Worm (Caenorhabditis elegans): ENCODE measurements around the gene flp-4.

flp-4 gene

ce11 chrII:10044961-10045360 lies 3.7 kb upstream of the flp-4 start, which contains the start of the genes F52H3.11 and bath-38:
F52H3.11 (minus strand) TSS chrII:10045163.
bath-38 (minus strand) TSS chrII:10045270.
- peak; percentile 91 for TF ChIP-seq aha-1 (tag)
- no peak for TF ChIP-seq arid-1 (GFP tag; conservative IDR thresholded peaks at IDR 0.05)
- TF ChIP-seq T20F7.1 (GFP tag; optimal IDR thresholded peaks at IDR 0.05): peak; percentile 19
- 0 out of 2 replicates have a peak, but pooled peaks have one; percentile 20 for TF ChIP-seq hmg-1.1 (GFP tag; IDR thresholded peaks at IDR 0.05)
- peak; percentile 54 for TF ChIP-seq dpl-1 (GFP tag; optimal IDR thresholded peaks at IDR 0.05)
- TF ChIP-seq dve-1 (tag; optimal IDR thresholded peaks at IDR 0.05; ENCODE audit: insufficient read depth): peak; percentile 58
- TF ChIP-seq sdz-12 (GFP tag; optimal IDR thresholded peaks at IDR 0.05): no peak
- peak; percentile 13 for TF ChIP-seq ztf-7 (tag; optimal IDR thresholded peaks at IDR 0.05)
- peak; percentile 38 for TF ChIP-seq nhr-6 (tag; optimal IDR thresholded peaks at IDR 0.05)
- peak; percentile 72 for TF ChIP-seq hlh-30 (tag; optimal IDR thresholded peaks at IDR 0.05; ENCODE audit: insufficient read depth)
- peak in 1 of 2 experiments; percentile 33 for TF ChIP-seq hif-1 (tag; optimal IDR thresholded peaks at IDR 0.05)
- no peak for TF ChIP-seq ZK337.2 (GFP tag; IDR thresholded peaks at IDR 0.05)
- no peak for TF ChIP-seq dmd-6 (GFP tag; IDR thresholded peaks at IDR 0.05)
- peak in 1 of 2 experiments; percentile 69 for TF ChIP-seq lsy-2 (tag; optimal IDR thresholded peaks at IDR 0.05)
- no peak for TF ChIP-seq pha-4 (GFP tag; IDR thresholded peaks at IDR 0.05)
- TF ChIP-seq pha-4 (tag; optimal IDR thresholded peaks at IDR 0.05): peak; percentile 68
- TF ChIP-seq nhr-11 (tag; optimal IDR thresholded peaks at IDR 0.05): peak; percentile 25
- TF ChIP-seq mdl-1 (tag; optimal IDR thresholded peaks at IDR 0.05): peak in 1 of 2 experiments; percentile 5
- TF ChIP-seq rbr-2 (tag; optimal IDR thresholded peaks at IDR 0.05): peak; percentile 14

- TF ChIP-seq ZK546.5 (tag; optimal IDR thresholded peaks at IDR 0.05): no peak
- no peak for TF ChIP-seq nhr-25 (tag; optimal IDR thresholded peaks at IDR 0.05; ENCODE audit: borderline replicate concordance, insufficient read depth)
- TF ChIP-seq lir-3 (tag; optimal IDR thresholded peaks at IDR 0.05): no peak
- no peak for TF ChIP-seq ceh-20 (GFP tag; IDR thresholded peaks at IDR 0.05)
- no peak for TF ChIP-seq lin-38 (GFP tag; IDR thresholded peaks at IDR 0.05)
- TF ChIP-seq mes-2 (tag; optimal IDR thresholded peaks at IDR 0.05; ENCODE audit: poor library complexity, severe bottlenecking): no peak
- TF ChIP-seq nhr-76 (tag; optimal IDR thresholded peaks at IDR 0.05): no peak
- no peak for TF ChIP-seq unc-130 (GFP tag; optimal IDR thresholded peaks at IDR 0.05)
- no peak for TF ChIP-seq hlh-30 (tag; optimal IDR thresholded peaks at IDR 0.05; ENCODE audit: insufficient read depth)
- no peak for TF ChIP-seq F10B5.3 (tag; optimal IDR thresholded peaks at IDR 0.05)
- no peak for TF ChIP-seq Y48G9A.11 (GFP tag; IDR thresholded peaks at IDR 0.05)
- no peak for TF ChIP-seq unc-62 (GFP tag; optimal IDR thresholded peaks at IDR 0.05 in 1 of 2)
- no peak for TF ChIP-seq unc-62 (tag; optimal IDR thresholded peaks at IDR 0.05)
- TF ChIP-seq daf-12 (tag; optimal IDR thresholded peaks at IDR 0.05): no peak
- no peak for TF ChIP-seq ztf-7 (tag; optimal IDR thresholded peaks at IDR 0.05)
- no peak for TF ChIP-seq nhr-77 (tag; optimal IDR thresholded peaks at IDR 0.05)
Measured at ce11 chrII:10045670-10046069, 3.0 kb upstream of the flp-4 start.

ce11 chrII:10051485-10051884 lies 2.8 kb downstream of the flp-4 start:
- TF ChIP-seq lin-15B (tag; optimal IDR thresholded peaks at IDR 0.05): no peak
- no peak for TF ChIP-seq nhr-25 (tag; optimal IDR thresholded peaks at IDR 0.05; ENCODE audit: borderline replicate concordance, insufficient read depth)
- TF ChIP-seq aha-1 (tag): peak; percentile 77
- peak; percentile 47 for TF ChIP-seq nhr-11 (tag; optimal IDR thresholded peaks at IDR 0.05)
- no peak for TF ChIP-seq unc-130 (GFP tag; optimal IDR thresholded peaks at IDR 0.05)
- no peak for TF ChIP-seq arid-1 (GFP tag; conservative IDR thresholded peaks at IDR 0.05)

- no peak for TF ChIP-seq hlh-30 (tag; optimal IDR thresholded peaks at IDR 0.05; ENCODE audit: insufficient read depth)
- TF ChIP-seq nhr-42 (GFP tag; IDR thresholded peaks at IDR 0.05): no peak
- no peak for TF ChIP-seq gei-8 (GFP tag; optimal IDR thresholded peaks at IDR 0.05)
- TF ChIP-seq ztf-7 (tag; optimal IDR thresholded peaks at IDR 0.05): no peak
- no peak for TF ChIP-seq F44E2.7 (GFP tag; IDR thresholded peaks at IDR 0.05)
- TF ChIP-seq nhr-76 (tag; optimal IDR thresholded peaks at IDR 0.05): no peak
- no peak for TF ChIP-seq fkh-10 (GFP tag; optimal IDR thresholded peaks at IDR 0.05)
- TF ChIP-seq lin-13 (GFP tag; optimal IDR thresholded peaks at IDR 0.05): no peak
- no peak for TF ChIP-seq nhr-102 (tag; optimal IDR thresholded peaks at IDR 0.05)
- TF ChIP-seq ZK337.2 (GFP tag; IDR thresholded peaks at IDR 0.05): no peak
- no peak for TF ChIP-seq spr-1 (tag; optimal IDR thresholded peaks at IDR 0.05)
- no peak for TF ChIP-seq jun-1 (tag; optimal IDR thresholded peaks at IDR 0.05)
- TF ChIP-seq lin-38 (GFP tag; IDR thresholded peaks at IDR 0.05): no peak
- TF ChIP-seq R02D3.7 (tag; optimal IDR thresholded peaks at IDR 0.05): no peak
Measured at ce11 chrII:10056545-10057038, 7.9 kb downstream of the flp-4 start, which contains the start of gene C18D1.2. C18D1.2 (plus strand) TSS chrII:10056988.

Measured in whole organism, L4 larva.